Fruit fly (Drosophila melanogaster) whole organism, embryonic: ENCODE measurements around the gene CG4328.

Experiments
- BEAF-32 ChIP-seq: fragments of 200-800 bp; sonication (Bioruptor generic); optimal IDR thresholded peaks from 3 replicates; lab custom pipeline; 2017; ENCODE audit warnings: missing biosample characterization, missing genetic modification characterization, mild to moderate bottlenecking, moderate library complexity, missing genetic modification reagents
- CG10147 ChIP-seq: fragments of 200-800 bp; sonication (Bioruptor generic); optimal IDR thresholded peaks from 2 replicates; lab custom pipeline; 2019; ENCODE audit warnings: missing biosample characterization, mild to moderate bottlenecking, missing genetic modification characterization, moderate library complexity
- CG10209 ChIP-seq: fragments of 200-800 bp; sonication (Bioruptor generic); optimal IDR thresholded peaks from 3 replicates; lab custom pipeline; 2017; ENCODE audit warnings: missing biosample characterization, mild to moderate bottlenecking, missing genetic modification characterization, missing genetic modification reagents
- CG10267 ChIP-seq: fragments of 200-800 bp; sonication (Bioruptor generic); optimal IDR thresholded peaks from 2 replicates; lab custom pipeline; 2018; ENCODE audit warnings: missing biosample characterization, mild to moderate bottlenecking, missing genetic modification characterization, moderate library complexity
- CG1233 ChIP-seq: fragments of 200-800 bp; sonication (Bioruptor generic); optimal IDR thresholded peaks from 4 replicates; lab custom pipeline; 2018; ENCODE audit warnings: missing biosample characterization, mild to moderate bottlenecking, missing genetic modification characterization
- CG12659 ChIP-seq: fragments of 200-800 bp; sonication (Bioruptor generic); optimal IDR thresholded peaks from 3 replicates; lab custom pipeline; 2017; ENCODE audit warnings: mild to moderate bottlenecking, missing biosample characterization, missing genetic modification reagents, missing genetic modification characterization
- CG13296 ChIP-seq: fragments of 200-800 bp; sonication (Bioruptor generic); optimal IDR thresholded peaks from 3 replicates; lab custom pipeline; 2018; ENCODE audit warnings: missing biosample characterization, mild to moderate bottlenecking, missing genetic modification characterization
- CG13894 ChIP-seq: fragments of 200-800 bp; sonication (Bioruptor generic); optimal IDR thresholded peaks from 3 replicates; lab custom pipeline; 2018; ENCODE audit warnings: missing biosample characterization, mild to moderate bottlenecking, missing genetic modification characterization, moderate library complexity
- CG14710 ChIP-seq: fragments of 200-800 bp; sonication (Bioruptor generic); optimal IDR thresholded peaks from 3 replicates; lab custom pipeline; 2019; ENCODE audit warnings: missing biosample characterization, mild to moderate bottlenecking, missing genetic modification characterization, moderate library complexity
- CG15696 ChIP-seq: fragments of 200-800 bp; sonication (Bioruptor generic); optimal IDR thresholded peaks from 2 replicates; lab custom pipeline; 2019; ENCODE audit warnings: missing biosample characterization, mild to moderate bottlenecking, missing genetic modification characterization, moderate library complexity
- CG17359 ChIP-seq: fragments of 200-800 bp; sonication (Bioruptor generic); optimal IDR thresholded peaks from 3 replicates; lab custom pipeline; 2018; ENCODE audit warnings: missing biosample characterization, mild to moderate bottlenecking, missing genetic modification characterization, moderate library complexity
- CG17361 ChIP-seq: fragments of 200-800 bp; sonication (Bioruptor generic); IDR thresholded peaks from 3 replicates; pipeline ENCODE4 v1.3.6; 2022; ENCODE audit warnings: missing biosample characterization, missing genetic modification characterization
- CG18262 ChIP-seq: fragments of 200-800 bp; optimal IDR thresholded peaks from 3 replicates; lab custom pipeline; 2019; ENCODE audit warnings: missing biosample characterization, mild to moderate bottlenecking, missing genetic modification characterization, moderate library complexity
- CG18599 ChIP-seq: fragments of 200-800 bp; sonication (Bioruptor generic); optimal IDR thresholded peaks from 3 replicates; lab custom pipeline; 2017; ENCODE audit warnings: missing biosample characterization, missing genetic modification characterization, mild to moderate bottlenecking, moderate library complexity, missing genetic modification reagents
- CG31441 ChIP-seq: fragments of 200-800 bp; sonication (Bioruptor generic); IDR thresholded peaks from 2 replicates; pipeline ENCODE4 v1.3.6; 2022; ENCODE audit warnings: missing biosample characterization, missing genetic modification characterization
- CG32772 ChIP-seq: fragments of 200-800 bp; sonication (Bioruptor generic); IDR thresholded peaks from 2 replicates; pipeline ENCODE4 v1.3.6; 2022; ENCODE audit warnings: missing biosample characterization, missing genetic modification characterization
- CG34224 ChIP-seq: fragments of 200-800 bp; sonication (Bioruptor generic); IDR thresholded peaks from 3 replicates; pipeline ENCODE4 v1.3.6; 2022; ENCODE audit warnings: missing biosample characterization, missing genetic modification characterization; ENCODE audit not compliant: partially characterized antibody
- CG34376 ChIP-seq: fragments of 200-800 bp; sonication (Bioruptor generic); optimal IDR thresholded peaks from 2 replicates; lab custom pipeline; 2018; ENCODE audit warnings: missing biosample characterization, mild to moderate bottlenecking, missing genetic modification characterization
- CG3995 ChIP-seq: fragments of 200-800 bp; sonication (Bioruptor generic); optimal IDR thresholded peaks from 3 replicates; lab custom pipeline; 2016; ENCODE audit warnings: missing biosample characterization, missing genetic modification characterization
- CG4328 ChIP-seq: fragments of 200-800 bp; sonication (Bioruptor generic); optimal IDR thresholded peaks from 3 replicates; lab custom pipeline; 2017; ENCODE audit warnings: missing biosample characterization, missing genetic modification reagents, missing genetic modification characterization
- CG5245 ChIP-seq: fragments of 200-800 bp; sonication (Bioruptor generic); optimal IDR thresholded peaks from 3 replicates; lab custom pipeline; 2016; ENCODE audit warnings: missing biosample characterization, missing genetic modification characterization
- CG6683 ChIP-seq: fragments of 200-800 bp; sonication (Bioruptor generic); optimal IDR thresholded peaks from 2 replicates; lab custom pipeline; 2017; ENCODE audit warnings: missing biosample characterization, mild to moderate bottlenecking, missing genetic modification characterization, missing genetic modification reagents
- CG6765 ChIP-seq: fragments of 200-800 bp; sonication (Bioruptor generic); optimal IDR thresholded peaks from 3 replicates; lab custom pipeline; 2017; ENCODE audit warnings: missing biosample characterization, mild to moderate bottlenecking, missing genetic modification characterization
- CG6854 ChIP-seq: fragments of 200-800 bp; sonication (Bioruptor generic); optimal IDR thresholded peaks from 3 replicates; lab custom pipeline; 2017; ENCODE audit warnings: missing biosample characterization, mild to moderate bottlenecking, missing genetic modification characterization
- CG7786 ChIP-seq: fragments of 200-800 bp; sonication (Bioruptor generic); optimal IDR thresholded peaks from 2 replicates; lab custom pipeline; 2016; ENCODE audit warnings: missing biosample characterization, missing genetic modification characterization
- CG7963 ChIP-seq: fragments of 200-800 bp; sonication (Bioruptor generic); IDR thresholded peaks from 3 replicates; pipeline ENCODE4 v1.3.6; 2022; ENCODE audit warnings: missing biosample characterization, missing genetic modification characterization; ENCODE audit not compliant: partially characterized antibody
- CoRest ChIP-seq: fragments of 200-800 bp; sonication (Bioruptor generic); optimal IDR thresholded peaks from 3 replicates; lab custom pipeline; 2018; ENCODE audit warnings: missing biosample characterization, mild to moderate bottlenecking, missing genetic modification characterization, moderate library complexity
- D19A ChIP-seq: fragments of 200-800 bp; optimal IDR thresholded peaks from 3 replicates; lab custom pipeline; 2019; ENCODE audit warnings: missing biosample characterization, mild to moderate bottlenecking, missing genetic modification characterization, moderate library complexity
- D19B ChIP-seq: fragments of 200-800 bp; sonication (Bioruptor generic); optimal IDR thresholded peaks from 2 replicates; lab custom pipeline; 2017; ENCODE audit warnings: missing biosample characterization, mild to moderate bottlenecking, missing genetic modification characterization
- Dek ChIP-seq: fragments of 200-800 bp; sonication (Bioruptor generic); optimal IDR thresholded peaks from 3 replicates; lab custom pipeline; 2019; ENCODE audit warnings: missing biosample characterization, mild to moderate bottlenecking, missing genetic modification characterization, moderate library complexity
- HHEX ChIP-seq: fragments of 200-800 bp; sonication (Bioruptor generic); optimal IDR thresholded peaks from 3 replicates; lab custom pipeline; 2017; ENCODE audit warnings: missing biosample characterization, mild to moderate bottlenecking, missing genetic modification characterization, missing genetic modification reagents
- Myb ChIP-seq: fragments of 200-800 bp; sonication (Bioruptor generic); optimal IDR thresholded peaks from 2 replicates; lab custom pipeline; 2016; ENCODE audit warnings: missing biosample characterization, missing genetic modification characterization
- Nf-YC ChIP-seq: fragments of 200-800 bp; optimal IDR thresholded peaks from 3 replicates; lab custom pipeline; 2019; ENCODE audit warnings: missing biosample characterization, mild to moderate bottlenecking, missing genetic modification characterization, moderate library complexity
- Oli ChIP-seq: fragments of 200-800 bp; sonication (Bioruptor generic); optimal IDR thresholded peaks from 2 replicates; lab custom pipeline; 2018; ENCODE audit warnings: missing biosample characterization, mild to moderate bottlenecking, missing genetic modification characterization, moderate library complexity
- Sox100B ChIP-seq: fragments of 200-800 bp; sonication (Bioruptor generic); optimal IDR thresholded peaks from 3 replicates; lab custom pipeline; 2018; ENCODE audit warnings: missing biosample characterization, mild to moderate bottlenecking, missing genetic modification characterization
- Ssrp ChIP-seq: fragments of 200-800 bp; sonication (Bioruptor generic); optimal IDR thresholded peaks from 2 replicates; lab custom pipeline; 2018; ENCODE audit warnings: missing biosample characterization, mild to moderate bottlenecking, missing genetic modification characterization, moderate library complexity
- al ChIP-seq: fragments of 200-800 bp; sonication (Bioruptor generic); IDR thresholded peaks from 2 replicates; pipeline ENCODE4 v1.3.6; 2022; ENCODE audit warnings: missing biosample characterization, missing genetic modification characterization
- dysf ChIP-seq: fragments of 200-800 bp; sonication (Bioruptor generic); IDR thresholded peaks from 3 replicates; pipeline ENCODE4 v1.3.6; 2022; ENCODE audit warnings: missing biosample characterization, missing genetic modification characterization
- exex ChIP-seq: fragments of 200-800 bp; sonication (Bioruptor generic); optimal IDR thresholded peaks from 4 replicates; lab custom pipeline; 2018; ENCODE audit warnings: missing biosample characterization, mild to moderate bottlenecking, missing genetic modification characterization, moderate library complexity
- fd3F ChIP-seq: fragments of 200-800 bp; sonication (Bioruptor generic); optimal IDR thresholded peaks from 2 replicates; lab custom pipeline; 2018; ENCODE audit warnings: missing biosample characterization, mild to moderate bottlenecking, missing genetic modification characterization, moderate library complexity
- grau ChIP-seq: fragments of 200-800 bp; optimal IDR thresholded peaks from 3 replicates; lab custom pipeline; 2019; ENCODE audit warnings: missing biosample characterization, mild to moderate bottlenecking, missing genetic modification characterization, moderate library complexity
- lab ChIP-seq: fragments of 200-800 bp; sonication (Bioruptor generic); optimal IDR thresholded peaks from 3 replicates; lab custom pipeline; 2017; ENCODE audit warnings: missing biosample characterization, missing genetic modification characterization, mild to moderate bottlenecking, moderate library complexity, missing genetic modification reagents
- psq ChIP-seq: fragments of 200-800 bp; sonication (Bioruptor generic); optimal IDR thresholded peaks from 2 replicates; lab custom pipeline; 2017; ENCODE audit warnings: missing biosample characterization, missing genetic modification characterization
- sens ChIP-seq: fragments of 200-800 bp; sonication (Bioruptor generic); peaks from one replicate; lab custom pipeline; 2016; ENCODE audit warnings: missing biosample characterization, missing genetic modification characterization
- sens-2 ChIP-seq: fragments of 200-800 bp; sonication (Bioruptor generic); IDR thresholded peaks from 2 replicates; pipeline ENCODE4 v1.3.6; 2022; ENCODE audit warnings: missing biosample characterization, missing genetic modification characterization
- tgo ChIP-seq: fragments of 200-800 bp; sonication (Bioruptor generic); IDR thresholded peaks from 3 replicates; pipeline ENCODE4 v1.3.6; 2022; ENCODE audit warnings: missing biosample characterization, missing genetic modification characterization
- wek ChIP-seq: fragments of 200-800 bp; sonication (Bioruptor generic); optimal IDR thresholded peaks from 3 replicates; lab custom pipeline; 2018; ENCODE audit warnings: missing biosample characterization, mild to moderate bottlenecking, missing genetic modification characterization, moderate library complexity

The CG4328 gene

dm6 chr3L:12271195-12271618 lies 24.7 kb downstream of the CG4328 start, which contains the start of gene Pbgs (continued):
- TF ChIP-seq CG10209 (GFP tag; lab: Kevin White, UChicago) (peak; percentile 7), CG10267 (peak; percentile 85), wek (no peak), Myb (GFP tag; lab: Kevin White, UChicago) (peak; percentile 44)

dm6 chr3L:12269867-12270266 lies 26.1 kb downstream of the CG4328 start:
- TF ChIP-seq exex (tag; lab: Kevin White, UChicago) (peak; percentile 40), grau (peak; percentile 63), psq (GFP tag; lab: Kevin White, UChicago) (no peak), CG18262 (tag; lab: Kevin White, UChicago) (peak; percentile 28), al (GFP tag; lab: Robert Waterston, UW) (peak; percentile 6; the same call in 1 of the 2 replicates), HHEX (GFP tag; lab: Kevin White, UChicago) (peak; percentile 60), CG6854 (peak; percentile 15), Nf-YC (tag; lab: Kevin White, UChicago) (peak; percentile 37), sens (GFP tag; lab: Kevin White, UChicago) (peak; percentile 65), CG34376 (GFP tag; lab: Kevin White, UChicago) (peak; percentile 31), sens-2 (GFP tag; lab: Robert Waterston, UW) (no peak), BEAF-32 (GFP tag; lab: Kevin White, UChicago) (no peak), lab (peak; percentile 79), CG10267 (peak; percentile 25), CG6683 (GFP tag; lab: Kevin White, UChicago) (peak; percentile 16), dysf (GFP tag; lab: Robert Waterston, UW) (peak; percentile 55; the same call in 2 of the 3 replicates), CoRest (tag; lab: Kevin White, UChicago) (peak; percentile 48), CG5245 (GFP tag; lab: Kevin White, UChicago) (no peak), Ssrp (tag; lab: Kevin White, UChicago) (peak; percentile 2), CG14710 (tag; lab: Kevin White, UChicago) (peak; percentile 9), CG4328 (GFP tag; lab: Kevin White, UChicago) (peak; percentile 22), Oli (tag; lab: Kevin White, UChicago) (peak; percentile 16), CG6765 (GFP tag; lab: Kevin White, UChicago) (peak; percentile 10), CG13296 (GFP tag; lab: Kevin White, UChicago) (peak; percentile 77), CG7786 (GFP tag; lab: Kevin White, UChicago) (no peak), CG10147 (GFP tag; lab: Kevin White, UChicago) (peak; percentile 55), Sox100B (GFP tag; lab: Kevin White, UChicago) (peak; percentile 49), CG3995 (GFP tag; lab: Kevin White, UChicago) (no peak), CG13894 (tag; lab: Kevin White, UChicago) (peak; percentile 33), CG17361 (GFP tag; lab: Robert Waterston, UW) (peak; percentile 43; the same call in 1 of the 3 replicates), D19A (tag; lab: Kevin White, UChicago) (peak; percentile 31), CG32772 (GFP tag; lab: Robert Waterston, UW) (no peak), CG18599 (GFP tag; lab: Kevin White, UChicago) (peak; percentile 79), Dek (tag; lab: Kevin White, UChicago) (peak; percentile 26), CG12659 (GFP tag; lab: Kevin White, UChicago) (peak; percentile 11), CG34224 (GFP tag; lab: Robert Waterston, UW) (no peak), CG7963 (GFP tag; lab: Robert Waterston, UW) (no peak), D19B (GFP tag; lab: Kevin White, UChicago) (peak; percentile 23), CG31441 (GFP tag; lab: Robert Waterston, UW) (0 out of 2 replicates have a peak, but pooled peaks have one; percentile 25), tgo (GFP tag; lab: Robert Waterston, UW) (peak; percentile 28; the same call in 1 of the 3 replicates), CG15696 (tag; lab: Kevin White, UChicago) (no peak), fd3F (GFP tag; lab: Kevin White, UChicago) (peak; percentile 41), CG1233 (GFP tag; lab: Kevin White, UChicago) (peak; percentile 22), CG17359 (tag; lab: Kevin White, UChicago) (peak; percentile 48)
